Worm (Caenorhabditis elegans) whole organism, mixed stage, embryonic: Measurements from ENCODE around the gene acp-5.
A peak's percentile ranks its signal among the peaks of the same experiment; 100 is the strongest.

Experiments
- M03D4.4 ChIP-seq: sonication (generic microtip); optimal IDR thresholded peaks from 2 replicates; lab custom pipeline; 2017; ENCODE audit warnings: mild to moderate bottlenecking, missing genetic modification characterization, missing compliant biosample characterization
- ceh-43 ChIP-seq: fragments of 200-800 bp; sonication (Bioruptor generic); optimal IDR thresholded peaks from 2 replicates; lab custom pipeline; 2018; ENCODE audit warnings: mild to moderate bottlenecking, missing genetic modification characterization, moderate library complexity, missing compliant biosample characterization
- ceh-83 ChIP-seq: fragments of 200-800 bp; sonication (Bioruptor generic); optimal IDR thresholded peaks from 2 replicates; lab custom pipeline; 2018; ENCODE audit warnings: mild to moderate bottlenecking, missing genetic modification characterization, missing compliant biosample characterization
- ces-1 ChIP-seq: fragments of 150-350 bp; optimal IDR thresholded peaks from 2 replicates; lab custom pipeline; 2014; ENCODE audit warnings: missing biosample characterization, missing genetic modification reagents, missing genetic modification characterization
- cnd-1 ChIP-seq: fragments of 200-800 bp; sonication (Bioruptor generic); optimal IDR thresholded peaks from 2 replicates; lab custom pipeline; 2018; ENCODE audit warnings: mild to moderate bottlenecking, missing genetic modification characterization, missing compliant biosample characterization
- elt-1 ChIP-seq: sonication (generic microtip); optimal IDR thresholded peaks from 2 replicates; lab custom pipeline; 2017; ENCODE audit warnings: missing genetic modification characterization, mild to moderate bottlenecking, missing compliant biosample characterization, antibody characterized with exemption, moderate library complexity, borderline replicate concordance; ENCODE audit not compliant: insufficient read depth
- elt-3 ChIP-seq: fragments of 150-350 bp; optimal IDR thresholded peaks from 2 replicates; lab custom pipeline; 2014; ENCODE audit warnings: missing biosample characterization, missing genetic modification characterization
- flh-1 ChIP-seq: fragments of 200-800 bp; sonication (Bioruptor generic); optimal IDR thresholded peaks from 2 replicates; lab custom pipeline; 2018; ENCODE audit warnings: mild to moderate bottlenecking, missing genetic modification characterization, moderate library complexity, missing compliant biosample characterization
- hlh-1 ChIP-seq: fragments of 150-350 bp; optimal IDR thresholded peaks from 2 replicates; lab custom pipeline; 2014; ENCODE audit warnings: missing biosample characterization, missing genetic modification reagents, missing genetic modification characterization
- lin-13 ChIP-seq: fragments of 150-350 bp; optimal IDR thresholded peaks from 2 replicates; lab custom pipeline; 2014; ENCODE audit warnings: missing biosample characterization, missing genetic modification characterization
- lin-32 ChIP-seq: fragments of 200-800 bp; sonication (Bioruptor generic); optimal IDR thresholded peaks from 2 replicates; lab custom pipeline; 2018; ENCODE audit warnings: mild to moderate bottlenecking, missing genetic modification characterization, missing compliant biosample characterization
- mab-5 ChIP-seq: fragments of 150-350 bp; optimal IDR thresholded peaks from 2 replicates; lab custom pipeline; 2014; ENCODE audit warnings: missing biosample characterization, missing genetic modification characterization
- mep-1 ChIP-seq: fragments of 150-350 bp; optimal IDR thresholded peaks from 2 replicates; lab custom pipeline; 2017; ENCODE audit warnings: missing biosample characterization, missing genetic modification reagents, missing genetic modification characterization, inconsistent platforms
- mls-2 ChIP-seq: sonication (generic microtip); optimal IDR thresholded peaks from 2 replicates; lab custom pipeline; 2016; ENCODE audit warnings: mild to moderate bottlenecking, missing genetic modification characterization, moderate library complexity, missing compliant biosample characterization
- nhr-12 ChIP-seq: fragments of 150-350 bp; optimal IDR thresholded peaks from 2 replicates; lab custom pipeline; 2014; ENCODE audit warnings: missing biosample characterization, missing genetic modification characterization
- nhr-2 ChIP-seq: fragments of 150-350 bp; optimal IDR thresholded peaks from 2 replicates; lab custom pipeline; 2014; ENCODE audit warnings: missing biosample characterization, missing genetic modification characterization
- nhr-237 ChIP-seq: fragments of 150-350 bp; optimal IDR thresholded peaks from 2 replicates; lab custom pipeline; 2014; ENCODE audit warnings: missing biosample characterization, missing genetic modification characterization
- nhr-76 ChIP-seq: sonication (generic microtip); optimal IDR thresholded peaks from 2 replicates; lab custom pipeline; 2017; ENCODE audit warnings: missing biosample characterization, missing genetic modification characterization
- pha-4 ChIP-seq: fragments of 150-350 bp; optimal IDR thresholded peaks from 2 replicates; lab custom pipeline; 2018; ENCODE audit warnings: missing biosample characterization, missing genetic modification reagents, missing genetic modification characterization
- sem-2 ChIP-seq: fragments of 200-800 bp; sonication (Bioruptor generic); optimal IDR thresholded peaks from 2 replicates; lab custom pipeline; 2018; ENCODE audit warnings: mild to moderate bottlenecking, missing genetic modification characterization, missing compliant biosample characterization
- sptf-1 ChIP-seq: sonication (generic microtip); optimal IDR thresholded peaks from 2 replicates; lab custom pipeline; 2017; ENCODE audit warnings: mild to moderate bottlenecking, missing genetic modification characterization, moderate library complexity, missing compliant biosample characterization
- tbx-8 ChIP-seq: fragments of 200-800 bp; sonication (Bioruptor generic); optimal IDR thresholded peaks from 2 replicates; lab custom pipeline; 2018; ENCODE audit warnings: mild to moderate bottlenecking, missing genetic modification characterization, moderate library complexity, missing compliant biosample characterization
- unc-120 ChIP-seq: sonication (generic microtip); optimal IDR thresholded peaks from 2 replicates; lab custom pipeline; 2017; ENCODE audit warnings: missing genetic modification characterization, missing compliant biosample characterization; ENCODE audit not compliant: poor library complexity, severe bottlenecking
- unc-39 ChIP-seq: fragments of 150-350 bp; optimal IDR thresholded peaks from 2 replicates; lab custom pipeline; 2014; ENCODE audit warnings: missing biosample characterization, missing genetic modification characterization
- unc-62 ChIP-seq: fragments of 150-350 bp; optimal IDR thresholded peaks from 2 replicates; lab custom pipeline; 2014; ENCODE audit warnings: missing biosample characterization, missing genetic modification reagents, missing genetic modification characterization
- zip-8 ChIP-seq: fragments of 150-350 bp; optimal IDR thresholded peaks from 2 replicates; lab custom pipeline; 2014; ENCODE audit warnings: missing biosample characterization, missing genetic modification characterization
- ztf-11 ChIP-seq: fragments of 150-350 bp; optimal IDR thresholded peaks from 2 replicates; lab custom pipeline; 2014; ENCODE audit warnings: missing biosample characterization, missing genetic modification characterization

The acp-5 gene

DNA sequence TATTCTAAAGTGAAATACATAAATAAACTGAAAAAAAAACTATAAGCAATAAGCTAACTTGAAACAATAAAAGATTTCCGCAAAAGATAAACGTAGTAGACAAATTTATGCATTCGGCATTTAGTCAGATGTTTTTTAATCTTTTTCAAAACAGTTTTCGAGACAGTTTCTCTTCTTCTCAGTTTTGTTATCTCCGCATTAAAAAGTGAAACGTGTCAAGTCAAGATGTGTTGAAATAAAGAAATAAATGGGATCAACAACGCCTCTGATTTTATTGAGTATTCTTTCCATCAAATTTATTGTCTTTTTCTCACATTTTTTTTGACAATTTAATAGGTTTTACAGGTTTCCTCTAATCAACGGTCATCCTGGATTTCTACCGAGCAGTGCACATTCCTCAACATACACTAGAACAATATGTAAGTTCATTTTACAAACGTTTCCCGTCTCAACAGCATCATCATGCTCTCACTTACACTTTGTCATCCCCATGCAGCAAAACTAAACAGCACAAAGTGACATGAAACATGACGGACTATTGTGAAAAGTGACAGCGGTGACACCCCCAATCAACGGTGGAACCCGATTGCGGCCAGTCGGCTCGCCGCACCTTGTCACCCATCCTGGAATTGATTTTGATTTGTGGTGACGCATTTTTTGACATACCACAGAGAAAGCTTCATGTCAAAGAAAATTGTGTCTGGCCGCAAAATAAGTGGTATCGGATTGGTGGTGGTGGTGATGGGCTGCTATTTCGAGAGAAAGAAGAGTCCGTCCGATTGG is 25.4 kb downstream of the acp-5 start:
- no peak for TF ChIP-seq mep-1 (tag; lab: Kevin White, UChicago)
- TF ChIP-seq lin-13 (tag; lab: Kevin White, UChicago): no peak
- TF ChIP-seq unc-62 (GFP tag; lab: Kevin White, UChicago): peak; percentile 76

DNA sequence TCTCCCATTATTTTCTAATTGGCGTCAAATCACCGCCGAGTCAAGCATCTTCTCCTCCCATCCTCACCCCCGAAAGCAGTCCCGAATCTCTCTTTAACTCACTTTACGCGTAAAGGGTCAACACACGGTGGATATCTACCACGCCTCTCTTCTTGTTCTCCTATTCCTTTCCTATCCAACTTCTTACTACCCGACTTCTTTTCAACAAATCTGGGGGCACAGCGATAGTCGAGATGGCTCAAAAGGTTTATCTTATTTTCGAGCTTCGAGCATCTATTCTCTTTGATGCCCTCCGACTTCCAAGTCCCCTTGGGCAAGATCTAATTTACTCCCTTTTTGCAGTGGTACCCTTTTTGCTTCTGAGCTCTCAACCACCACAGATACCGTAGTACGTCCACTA is 29.9 kb downstream of the acp-5 start:
- TF ChIP-seq ces-1 (GFP tag; lab: Kevin White, UChicago): peak; percentile 77
- no peak for TF ChIP-seq tbx-8 (GFP tag; lab: Kevin White, UChicago)
- TF ChIP-seq pha-4 (tag; lab: Kevin White, UChicago): no peak

DNA sequence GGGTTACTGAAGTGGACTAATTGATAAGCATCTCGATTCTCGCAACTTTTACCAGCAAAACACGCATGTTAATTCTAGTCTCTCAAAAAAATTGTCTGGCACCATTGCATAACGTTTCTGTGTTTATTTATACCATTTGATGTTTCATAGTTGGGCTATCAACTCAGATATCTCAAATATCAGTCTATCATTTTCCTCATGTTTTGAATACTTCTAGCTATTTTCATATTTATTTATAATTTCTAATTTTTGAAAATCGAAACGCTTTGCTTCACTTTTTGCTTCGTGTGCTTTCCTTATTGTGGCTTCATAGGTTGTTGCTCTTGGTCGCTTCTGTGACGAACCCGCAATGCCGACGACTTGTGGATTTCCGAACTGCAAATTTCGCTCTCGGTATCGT is 33.2 kb downstream of the acp-5 start, which contains the start of gene ctbp-1:
Gene ctbp-1 (plus strand): TSS at position 301 of the 400 bp plus-strand sequence.
- TF ChIP-seq pha-4 (tag; lab: Kevin White, UChicago) (no peak), ceh-43 (GFP tag; lab: Kevin White, UChicago) (no peak), unc-39 (tag; lab: Kevin White, UChicago) (no peak), nhr-12 (no peak), nhr-237 (tag; lab: Kevin White, UChicago) (no peak), sptf-1 (tag; lab: Kevin White, UChicago) (no peak), nhr-76 (no peak)
- TF ChIP-seq, all 35 proteins: peak for 0

ce11 chrX:5868030-5868429 is 38.8 kb downstream of the acp-5 start:
- TF ChIP-seq pha-4 (tag; lab: Kevin White, UChicago) (no peak), sem-2 (GFP tag; lab: Kevin White, UChicago) (no peak), flh-1 (GFP tag; lab: Kevin White, UChicago) (no peak), unc-62 (GFP tag; lab: Kevin White, UChicago) (no peak), mab-5 (tag; lab: Kevin White, UChicago) (no peak), elt-1 (tag; lab: Kevin White, UChicago) (no peak), nhr-12 (no peak), unc-39 (tag; lab: Kevin White, UChicago) (no peak)

- peak; percentile 90 for TF ChIP-seq ces-1 (GFP tag; lab: Kevin White, UChicago)
- no peak for TF ChIP-seq sptf-1 (tag; lab: Kevin White, UChicago)
These were observed 40.4 kb downstream of the acp-5 start for ce11 chrX:5869603-5870002.

- TF ChIP-seq unc-120 (tag; lab: Kevin White, UChicago): no peak
- no peak for TF ChIP-seq ztf-11 (tag; lab: Kevin White, UChicago)
- no peak for TF ChIP-seq cnd-1 (tag; lab: Kevin White, UChicago)
- TF ChIP-seq mls-2: no peak
- no peak for TF ChIP-seq ces-1 (GFP tag; lab: Kevin White, UChicago)
- no peak for TF ChIP-seq hlh-1 (tag; lab: Kevin White, UChicago)
- no peak for TF ChIP-seq M03D4.4 (tag; lab: Kevin White, UChicago)
- no peak for TF ChIP-seq lin-32 (GFP tag; lab: Kevin White, UChicago)
- TF ChIP-seq zip-8 (tag; lab: Kevin White, UChicago): no peak
- no peak for TF ChIP-seq lin-13 (tag; lab: Kevin White, UChicago)
- TF ChIP-seq mab-5 (tag; lab: Kevin White, UChicago): no peak
- no peak for TF ChIP-seq ceh-83 (GFP tag; lab: Kevin White, UChicago)
- no peak for TF ChIP-seq elt-3 (tag; lab: Kevin White, UChicago)
- TF ChIP-seq, all 35 proteins: peak for 0
These were observed 42.9 kb downstream of the acp-5 start for ce11 chrX:5872153-5872552.

DNA sequence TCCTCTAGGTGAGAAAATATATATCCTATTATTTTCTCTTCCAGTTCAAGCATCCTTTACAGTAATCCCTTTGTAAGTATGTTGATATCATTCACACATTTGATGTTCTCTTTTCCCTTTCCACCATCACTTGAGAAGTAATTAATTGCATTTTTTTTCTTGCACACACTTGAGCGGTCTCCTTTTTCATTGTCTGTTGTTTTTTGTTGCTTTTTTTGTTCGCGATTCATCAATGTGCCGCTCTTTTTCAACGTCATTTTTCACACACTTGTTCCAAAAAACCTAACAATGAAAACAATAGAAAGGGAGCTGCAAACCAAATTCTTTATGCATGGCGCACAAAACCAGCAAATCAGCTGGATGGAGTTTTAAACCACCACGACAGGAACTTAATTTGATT is 46.3 kb downstream of the acp-5 start, which contains the start of gene F49E10.4:
Gene F49E10.4 (plus strand): TSS at position 301 of the 400 bp plus-strand sequence.
- no peak for TF ChIP-seq nhr-237 (tag; lab: Kevin White, UChicago)
- no peak for TF ChIP-seq elt-3 (tag; lab: Kevin White, UChicago)
- no peak for TF ChIP-seq nhr-2 (tag; lab: Kevin White, UChicago)
- no peak for TF ChIP-seq tbx-8 (GFP tag; lab: Kevin White, UChicago)
- TF ChIP-seq ces-1 (GFP tag; lab: Kevin White, UChicago): peak; percentile 24
